Worm (Caenorhabditis elegans) whole organism, early embryonic: ENCODE results near the gene trxr-2.

Experiments
- aly-1 ChIP-seq: sonication (generic microtip); optimal IDR thresholded peaks from 2 replicates; lab custom pipeline; 2016; ENCODE audit warnings: missing genetic modification characterization, missing compliant biosample characterization
- ama-1 ChIP-seq: fragments of 150-350 bp; optimal IDR thresholded peaks from 2 replicates; lab custom pipeline; 2014
- ceh-13 ChIP-seq: fragments of 200-800 bp; sonication (Bioruptor generic); optimal IDR thresholded peaks from 2 replicates; lab custom pipeline; 2018; ENCODE audit warnings: mild to moderate bottlenecking, missing genetic modification characterization, missing compliant biosample characterization
- ceh-36 ChIP-seq: sonication (generic microtip); optimal IDR thresholded peaks from 2 replicates; lab custom pipeline; 2016; ENCODE audit warnings: missing genetic modification characterization, inconsistent platforms, missing compliant biosample characterization
- pes-1 ChIP-seq: fragments of 200-800 bp; sonication (Bioruptor generic); IDR thresholded peaks from 2 replicates; pipeline ENCODE4 v1.3.6; 2022; ENCODE audit warnings: missing genetic modification reagents, missing genetic modification characterization, missing compliant biosample characterization
- sea-1 ChIP-seq: fragments of 200-800 bp; sonication (Bioruptor generic); conservative IDR thresholded peaks from 2 replicates; pipeline ENCODE4 v1.3.6; 2022; ENCODE audit warnings: missing genetic modification characterization, missing compliant biosample characterization

DNA sequence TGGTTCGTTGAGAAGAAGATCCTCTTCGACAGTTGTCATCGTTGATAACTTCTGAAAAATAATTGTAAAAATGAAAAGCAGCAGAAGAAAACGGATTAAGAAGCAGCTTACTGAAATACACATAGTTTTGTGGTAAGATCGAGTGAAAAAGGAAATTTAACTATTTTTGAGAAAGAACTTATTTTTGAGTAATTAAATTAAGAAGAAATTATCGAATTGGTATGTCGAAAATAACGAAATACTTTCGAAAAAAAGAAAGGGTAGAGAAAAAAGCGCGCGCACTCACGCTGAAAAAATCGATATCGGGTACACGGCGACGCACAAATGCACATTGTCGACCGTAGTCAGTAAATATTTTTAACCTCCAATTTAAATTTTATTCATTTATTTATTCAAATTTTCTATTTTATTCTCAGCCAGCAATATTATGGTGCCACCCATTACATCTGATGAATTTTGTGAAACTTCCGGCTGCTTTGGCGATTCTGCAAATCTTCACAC is 42.6 kb downstream of the trxr-2 start, which contains the start of the genes ZK643.5 and ZK643.2:
- no peak for TF ChIP-seq ceh-36 (tag; lab: Kevin White, UChicago)
- no peak for TF ChIP-seq ama-1 (lab: Kevin White, UChicago)
- TF ChIP-seq ceh-13 (GFP tag; lab: Kevin White, UChicago): no peak
- TF ChIP-seq sea-1 (GFP tag; lab: Robert Waterston, UW): no peak
- no peak for TF ChIP-seq aly-1 (tag; lab: Kevin White, UChicago)
- TF ChIP-seq pes-1 (GFP tag; lab: Robert Waterston, UW): no peak
